Worm (Caenorhabditis elegans): ENCODE data around the gene zipt-2.3.

DNA sequence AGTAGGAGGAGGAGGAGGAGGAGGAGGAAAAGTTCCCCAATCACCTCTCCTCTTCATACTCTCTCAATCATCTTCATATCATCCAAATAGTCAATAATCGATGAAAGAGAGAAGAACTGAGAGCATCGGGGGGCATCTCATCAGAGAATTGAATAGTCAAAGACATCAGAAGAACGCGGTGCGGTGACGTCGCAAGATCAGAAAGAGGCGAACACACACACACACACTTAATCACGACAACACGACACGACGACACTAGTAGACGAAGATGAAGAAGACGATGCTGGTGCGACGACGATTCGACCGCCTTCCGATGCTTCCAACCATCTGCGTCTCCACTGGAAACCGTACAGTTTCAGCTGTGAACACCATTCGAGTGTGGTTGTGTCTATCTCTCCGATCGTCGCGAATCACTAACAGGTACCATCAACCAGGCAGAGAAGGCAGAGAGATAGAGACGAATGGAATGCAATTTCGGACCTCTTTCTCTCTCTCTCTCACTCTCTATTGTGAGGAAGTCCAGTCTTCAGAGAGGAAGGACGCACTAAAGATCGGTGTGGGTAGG, 37.0 kb downstream of the zipt-2.3 start:
- no peak for TF ChIP-seq cog-1 (tag; optimal IDR thresholded peaks at IDR 0.05)
- no peak for TF ChIP-seq klf-2 (GFP tag; conservative IDR thresholded peaks at IDR 0.05)
- TF ChIP-seq flt-1 (GFP tag; IDR thresholded peaks at IDR 0.05), result no peak
- TF ChIP-seq ref-1 (GFP tag; conservative IDR thresholded peaks at IDR 0.05), result no peak
- no peak for TF ChIP-seq ztf-29 (GFP tag; IDR thresholded peaks at IDR 0.05)
- no peak for TF ChIP-seq T22C8.4 (GFP tag; IDR thresholded peaks at IDR 0.05)
- TF ChIP-seq ztf-23 (GFP tag; IDR thresholded peaks at IDR 0.05), result no peak
- TF ChIP-seq tab-1 (GFP tag; IDR thresholded peaks at IDR 0.05), result no peak
- TF ChIP-seq med-1 (GFP tag; optimal IDR thresholded peaks at IDR 0.05; ENCODE audit: insufficient read depth), result no peak

Measured in whole organism, midembryonic.